Fruit fly (Drosophila melanogaster) whole organism, embryonic: ENCODE measurements around the gene Neu2.

Source experiments
- Aef1 ChIP-seq: fragments of 200-800 bp; sonication (Bioruptor generic); IDR thresholded peaks from 3 replicates; pipeline ENCODE4 v1.3.6; 2022; ENCODE audit warnings: missing biosample characterization, missing genetic modification characterization
- Bteb2 ChIP-seq: fragments of 200-800 bp; sonication (Bioruptor generic); optimal IDR thresholded peaks from 2 replicates; lab custom pipeline; 2016; ENCODE audit warnings: missing biosample characterization, missing genetic modification characterization
- CG11696 ChIP-seq: fragments of 200-800 bp; sonication (Bioruptor generic); IDR thresholded peaks from 2 replicates; pipeline ENCODE4 v1.3.6; 2022; ENCODE audit warnings: missing biosample characterization, missing genetic modification characterization
- CG13424 ChIP-seq: fragments of 200-800 bp; sonication (Bioruptor generic); optimal IDR thresholded peaks from 2 replicates; lab custom pipeline; 2019; ENCODE audit warnings: missing biosample characterization, mild to moderate bottlenecking, missing genetic modification characterization, moderate library complexity
- CG14710 ChIP-seq: fragments of 200-800 bp; sonication (Bioruptor generic); optimal IDR thresholded peaks from 3 replicates; lab custom pipeline; 2019; ENCODE audit warnings: missing biosample characterization, mild to moderate bottlenecking, missing genetic modification characterization, moderate library complexity
- CG15073 ChIP-seq: fragments of 200-800 bp; sonication (Bioruptor generic); optimal IDR thresholded peaks from 2 replicates; lab custom pipeline; 2016; ENCODE audit warnings: missing biosample characterization, missing genetic modification characterization
- CG18011 ChIP-seq: fragments of 200-800 bp; sonication (Bioruptor generic); optimal IDR thresholded peaks from 2 replicates; lab custom pipeline; 2017; ENCODE audit warnings: missing biosample characterization, missing genetic modification characterization, mild to moderate bottlenecking, moderate library complexity, missing genotype
- CG2116 ChIP-seq: fragments of 200-800 bp; sonication (Bioruptor generic); optimal IDR thresholded peaks from 3 replicates; lab custom pipeline; 2018; ENCODE audit warnings: missing biosample characterization, mild to moderate bottlenecking, missing genetic modification characterization
- CG3065 ChIP-seq: fragments of 200-800 bp; sonication (Bioruptor generic); optimal IDR thresholded peaks from 2 replicates; lab custom pipeline; 2016; ENCODE audit warnings: missing biosample characterization, missing genetic modification characterization
- CG32532 ChIP-seq: fragments of 200-800 bp; sonication (Bioruptor generic); IDR thresholded peaks from 2 replicates; pipeline ENCODE4 v1.3.6; 2022; ENCODE audit warnings: missing biosample characterization, missing genetic modification characterization
- CG43689 ChIP-seq: fragments of 200-800 bp; sonication (Bioruptor generic); IDR thresholded peaks from 2 replicates; pipeline ENCODE4 v1.3.6; 2022; ENCODE audit warnings: missing biosample characterization, missing genetic modification characterization
- CG7357 ChIP-seq: fragments of 200-800 bp; sonication (Bioruptor generic); IDR thresholded peaks from 3 replicates; pipeline ENCODE4 v1.3.6; 2022; ENCODE audit warnings: missing biosample characterization, missing genetic modification characterization
- CG7745 ChIP-seq: fragments of 200-800 bp; sonication (Bioruptor generic); optimal IDR thresholded peaks from 2 replicates; lab custom pipeline; 2018; ENCODE audit warnings: missing biosample characterization, mild to moderate bottlenecking, missing genetic modification characterization, moderate library complexity
- CG8089 ChIP-seq: fragments of 200-800 bp; sonication (Bioruptor generic); optimal IDR thresholded peaks from 3 replicates; lab custom pipeline; 2016; ENCODE audit warnings: missing biosample characterization, missing genetic modification characterization
- CG8281 ChIP-seq: fragments of 200-800 bp; sonication (Bioruptor generic); optimal IDR thresholded peaks from 2 replicates; lab custom pipeline; 2018; ENCODE audit warnings: missing biosample characterization, mild to moderate bottlenecking, missing genetic modification characterization, moderate library complexity
- CG8388 ChIP-seq: fragments of 200-800 bp; sonication (Bioruptor generic); optimal IDR thresholded peaks from 2 replicates; lab custom pipeline; 2019; ENCODE audit warnings: missing biosample characterization, mild to moderate bottlenecking, missing genetic modification characterization, moderate library complexity
- CrebB ChIP-seq: fragments of 200-800 bp; sonication (Bioruptor generic); optimal IDR thresholded peaks from 3 replicates; lab custom pipeline; 2018; ENCODE audit warnings: missing biosample characterization, mild to moderate bottlenecking, missing genetic modification characterization
- Drgx ChIP-seq: fragments of 200-800 bp; sonication (Bioruptor generic); IDR thresholded peaks from 2 replicates; pipeline ENCODE4 v1.3.6; 2022; ENCODE audit warnings: missing biosample characterization, missing genetic modification characterization
- E2f2 ChIP-seq: fragments of 200-800 bp; sonication (Bioruptor generic); IDR thresholded peaks from 2 replicates; pipeline ENCODE4 v1.3.6; 2022; ENCODE audit warnings: missing biosample characterization, missing genetic modification characterization
- Mad ChIP-seq: fragments of 200-800 bp; sonication (Bioruptor generic); optimal IDR thresholded peaks from 2 replicates; lab custom pipeline; 2016; ENCODE audit warnings: missing biosample characterization, missing genetic modification characterization
- Mes4 ChIP-seq: fragments of 200-800 bp; sonication (Bioruptor generic); optimal IDR thresholded peaks from 2 replicates; lab custom pipeline; 2016; ENCODE audit warnings: missing biosample characterization, missing genetic modification characterization
- Myb ChIP-seq: fragments of 200-800 bp; sonication (Bioruptor generic); optimal IDR thresholded peaks from 2 replicates; lab custom pipeline; 2016; ENCODE audit warnings: missing biosample characterization, missing genetic modification characterization
- NfI ChIP-seq: fragments of 200-800 bp; sonication (Bioruptor generic); optimal IDR thresholded peaks from 3 replicates; lab custom pipeline; 2018; ENCODE audit warnings: missing biosample characterization, mild to moderate bottlenecking, missing genetic modification characterization, moderate library complexity
- Oli ChIP-seq: fragments of 200-800 bp; sonication (Bioruptor generic); optimal IDR thresholded peaks from 2 replicates; lab custom pipeline; 2018; ENCODE audit warnings: missing biosample characterization, mild to moderate bottlenecking, missing genetic modification characterization, moderate library complexity
- Side ChIP-seq: fragments of 200-800 bp; sonication (Bioruptor generic); optimal IDR thresholded peaks from 2 replicates; lab custom pipeline; 2016; ENCODE audit warnings: missing biosample characterization, missing genetic modification characterization
- Vsx1 ChIP-seq: fragments of 200-800 bp; sonication (Bioruptor generic); optimal IDR thresholded peaks from 2 replicates; lab custom pipeline; 2017; ENCODE audit warnings: missing biosample characterization, mild to moderate bottlenecking, missing genetic modification characterization, missing genetic modification reagents
- ab ChIP-seq: fragments of 200-800 bp; sonication (Bioruptor generic); optimal IDR thresholded peaks from 2 replicates; lab custom pipeline; 2016; ENCODE audit warnings: missing biosample characterization, missing genetic modification characterization
- al ChIP-seq: fragments of 200-800 bp; sonication (Bioruptor generic); IDR thresholded peaks from 2 replicates; pipeline ENCODE4 v1.3.6; 2022; ENCODE audit warnings: missing biosample characterization, missing genetic modification characterization
- ara ChIP-seq: fragments of 200-800 bp; sonication (Bioruptor generic); IDR thresholded peaks from 2 replicates; pipeline ENCODE4 v1.3.6; 2022; ENCODE audit warnings: missing biosample characterization, missing genetic modification characterization
- btn ChIP-seq: fragments of 200-800 bp; sonication (Bioruptor generic); optimal IDR thresholded peaks from 2 replicates; lab custom pipeline; 2016; ENCODE audit warnings: missing biosample characterization, missing genetic modification characterization
- chn ChIP-seq: fragments of 200-800 bp; sonication (Bioruptor generic); optimal IDR thresholded peaks from 2 replicates; lab custom pipeline; 2016; ENCODE audit warnings: missing biosample characterization, missing genetic modification characterization
- danr ChIP-seq: fragments of 200-800 bp; sonication (Bioruptor generic); IDR thresholded peaks from 2 replicates; pipeline ENCODE4 v1.3.6; 2022; ENCODE audit warnings: missing biosample characterization, missing genetic modification characterization
- fd96Cb ChIP-seq: fragments of 200-800 bp; sonication (Bioruptor generic); optimal IDR thresholded peaks from 2 replicates; lab custom pipeline; 2018; ENCODE audit warnings: missing biosample characterization, mild to moderate bottlenecking, missing genetic modification characterization, moderate library complexity
- gce ChIP-seq: fragments of 200-800 bp; sonication (Bioruptor generic); IDR thresholded peaks from 3 replicates; pipeline ENCODE4 v1.3.6; 2022; ENCODE audit warnings: missing biosample characterization, missing genetic modification characterization
- ham ChIP-seq: fragments of 200-800 bp; sonication (Bioruptor generic); IDR thresholded peaks from 2 replicates; pipeline ENCODE4 v1.3.6; 2022; ENCODE audit warnings: missing biosample characterization, missing genetic modification characterization
- hb ChIP-seq: fragments of 200-800 bp; sonication (Bioruptor generic); IDR thresholded peaks from 3 replicates; pipeline ENCODE4 v1.3.6; 2022; ENCODE audit warnings: missing biosample characterization, missing genetic modification characterization; ENCODE audit not compliant: partially characterized antibody
- hth ChIP-seq: fragments of >200 bp; optimal IDR thresholded peaks from 2 replicates; lab custom pipeline; 2017; ENCODE audit warnings: inconsistent platforms
- jing ChIP-seq: fragments of 200-800 bp; sonication (Bioruptor generic); optimal IDR thresholded peaks from 2 replicates; lab custom pipeline; 2018; ENCODE audit warnings: missing biosample characterization, mild to moderate bottlenecking, missing genetic modification characterization
- nau ChIP-seq: fragments of 200-800 bp; sonication (Bioruptor generic); optimal IDR thresholded peaks from 3 replicates; lab custom pipeline; 2017; ENCODE audit warnings: missing biosample characterization, mild to moderate bottlenecking, missing genetic modification characterization, missing genetic modification reagents
- nom ChIP-seq: fragments of 200-800 bp; sonication (Bioruptor generic); optimal IDR thresholded peaks from 2 replicates; lab custom pipeline; 2017; ENCODE audit warnings: missing biosample characterization, missing genetic modification characterization, mild to moderate bottlenecking, moderate library complexity, missing genetic modification reagents
- oc ChIP-seq: fragments of 200-800 bp; sonication (Bioruptor generic); optimal IDR thresholded peaks from 2 replicates; lab custom pipeline; 2018; ENCODE audit warnings: missing biosample characterization, mild to moderate bottlenecking, missing genetic modification characterization, moderate library complexity
- pb ChIP-seq: fragments of 200-800 bp; sonication (Bioruptor generic); optimal IDR thresholded peaks from 3 replicates; lab custom pipeline; 2016; ENCODE audit warnings: missing biosample characterization, missing genetic modification characterization
- pfk ChIP-seq: fragments of 200-800 bp; sonication (Bioruptor generic); optimal IDR thresholded peaks from 2 replicates; lab custom pipeline; 2018; ENCODE audit warnings: missing biosample characterization, mild to moderate bottlenecking, missing genetic modification characterization, moderate library complexity
- pnt ChIP-seq: fragments of 200-800 bp; sonication (Bioruptor generic); optimal IDR thresholded peaks from 3 replicates; lab custom pipeline; 2016; ENCODE audit warnings: missing biosample characterization, missing genetic modification characterization
- sc ChIP-seq, 3 experiments: fragments of >200 bp in 2 of 3; fragments of 200-800 bp in 1 of 3; sonication (Bioruptor generic) in 1 of 3; optimal IDR thresholded peaks; 2 replicates in 2 of 3; 3 replicates in 1 of 3; lab custom pipeline; 2017; ENCODE audit warnings: mild to moderate bottlenecking in 1 of 3, missing biosample characterization in 1 of 3, missing genetic modification characterization in 1 of 3, missing genetic modification reagents in 1 of 3
- schlank ChIP-seq: fragments of 200-800 bp; sonication (Bioruptor generic); optimal IDR thresholded peaks from 2 replicates; lab custom pipeline; 2018; ENCODE audit warnings: missing biosample characterization, mild to moderate bottlenecking, missing genetic modification characterization
- sima ChIP-seq: fragments of 200-800 bp; sonication (Bioruptor generic); optimal IDR thresholded peaks from 2 replicates; lab custom pipeline; 2016; ENCODE audit warnings: missing biosample characterization, missing genetic modification characterization
- sna ChIP-seq: fragments of 200-800 bp; sonication (Bioruptor generic); IDR thresholded peaks from 2 replicates; pipeline ENCODE4 v1.3.6; 2022; ENCODE audit warnings: missing biosample characterization, missing genetic modification characterization; ENCODE audit not compliant: partially characterized antibody
- tup ChIP-seq: fragments of 200-800 bp; sonication (Bioruptor generic); optimal IDR thresholded peaks from 2 replicates; lab custom pipeline; 2016; ENCODE audit warnings: missing biosample characterization, mild to moderate bottlenecking, missing genetic modification characterization, moderate library complexity
- vfl ChIP-seq: fragments of 200-800 bp; sonication (Bioruptor generic); optimal IDR thresholded peaks from 2 replicates; lab custom pipeline; 2016; ENCODE audit warnings: missing biosample characterization, missing genetic modification characterization

The Neu2 gene

DNA sequence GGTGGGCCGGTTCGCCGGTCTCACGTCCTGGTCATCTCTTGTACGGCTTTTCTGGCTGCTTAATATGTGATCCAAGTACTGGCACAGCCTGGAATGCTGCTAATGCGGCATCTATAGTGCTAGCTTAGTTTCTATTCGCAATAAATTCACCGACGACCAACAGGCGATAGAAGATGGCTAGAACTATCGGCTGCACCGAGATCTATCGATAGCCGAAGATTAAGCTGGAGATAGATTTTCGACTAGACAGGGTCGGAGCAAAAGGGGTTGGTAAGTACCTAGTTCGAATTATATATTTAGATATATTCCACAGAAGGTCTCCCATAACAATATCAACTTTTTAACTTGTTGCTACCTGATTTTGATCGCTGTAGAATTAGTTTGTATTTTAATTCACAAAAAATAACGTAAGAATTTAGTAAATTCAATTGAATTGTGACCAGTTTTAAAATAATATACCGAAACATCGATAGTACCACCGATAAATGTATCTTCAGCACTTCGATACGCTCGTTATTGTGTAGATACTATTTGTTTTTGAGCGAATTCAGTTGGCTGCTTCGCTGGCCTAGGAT lies 17.1 kb upstream of the Neu2 start, which contains the start of the genes Glg1 and M6 (continued):
- TF ChIP-seq danr (no peak), Drgx (GFP tag; lab: Robert Waterston, UW) (no peak), CG14710 (tag; lab: Kevin White, UChicago) (peak; percentile 83), CG15073 (no peak), CG11696 (no peak), CG7745 (tag; lab: Kevin White, UChicago) (no peak), gce (no peak), CG8089 (peak; percentile 17), CG13424 (tag; lab: Kevin White, UChicago) (peak; percentile 74), Oli (tag; lab: Kevin White, UChicago) (peak; percentile 53), Vsx1 (GFP tag; lab: Kevin White, UChicago) (no peak), nau (GFP tag; lab: Kevin White, UChicago) (no peak), CG32532 (peak; percentile 65), CG3065 (no peak), sima (no peak), CG7357 (GFP tag; lab: Robert Waterston, UW) (peak; percentile 46; the same call in 1 of the 3 replicates), btn (GFP tag; lab: Kevin White, UChicago) (no peak), tup (GFP tag; lab: Kevin White, UChicago) (peak; percentile 7), hb (GFP tag; lab: Robert Waterston, UW) (peak; percentile 90), E2f2 (peak; percentile 55), NfI (GFP tag; lab: Kevin White, UChicago) (peak; percentile 69), Side (peak; percentile 41), Mes4 (GFP tag; lab: Kevin White, UChicago) (no peak), CG8281 (tag; lab: Kevin White, UChicago) (no peak), vfl (GFP tag; lab: Kevin White, UChicago) (peak; percentile 57), sc (optimal IDR thresholded peaks at IDR 0.05; lab: Kevin White, UChicago) (no peak), sc (GFP tag; optimal IDR thresholded peaks at IDR 0.05; lab: Kevin White, UChicago) (no peak), chn (GFP tag; lab: Kevin White, UChicago) (peak; percentile 68), ham (no peak), CG2116 (peak; percentile 80), nom (no peak), Aef1 (GFP tag; lab: Robert Waterston, UW) (peak; percentile 19; the same call in 1 of the 3 replicates), Bteb2 (peak; percentile 59), hth (no peak), sna (peak; percentile 95), ara (0 out of 2 replicates have a peak, but pooled peaks have one; percentile 32), pnt (GFP tag; lab: Kevin White, UChicago) (peak; percentile 37), CG8388 (GFP tag; lab: Kevin White, UChicago) (peak; percentile 40), pb (peak; percentile 56), al (GFP tag; lab: Robert Waterston, UW) (peak; percentile 46; the same call in 1 of the 2 replicates), oc (tag; lab: Kevin White, UChicago) (peak; percentile 82), schlank (tag; lab: Kevin White, UChicago) (no peak), CrebB (no peak), jing (no peak), Mad (GFP tag; lab: Kevin White, UChicago) (peak; percentile 25), CG43689 (GFP tag; lab: Robert Waterston, UW) (no peak), Myb (GFP tag; lab: Kevin White, UChicago) (peak; percentile 70), pfk (GFP tag; lab: Kevin White, UChicago) (no peak), fd96Cb (peak; percentile 10), ab (GFP tag; lab: Kevin White, UChicago) (peak; percentile 13), CG18011 (peak; percentile 44)
